Fruit fly (Drosophila melanogaster) whole organism, prepupa: ENCODE data around the gene sba.

Experiments used
- CG15336 ChIP-seq: fragments of 200-800 bp; sonication (Bioruptor generic); IDR thresholded peaks from 2 replicates; pipeline ENCODE4 v1.3.6; 2022; ENCODE audit warnings: missing biosample characterization, missing genetic modification characterization
- CG16779 ChIP-seq: fragments of 200-800 bp; sonication (Bioruptor generic); optimal IDR thresholded peaks from 3 replicates; lab custom pipeline; 2017; ENCODE audit warnings: missing biosample characterization, mild to moderate bottlenecking, missing genetic modification characterization
- CG6276 ChIP-seq: fragments of 200-800 bp; sonication (Bioruptor generic); optimal IDR thresholded peaks from 2 replicates; lab custom pipeline; 2017; ENCODE audit warnings: missing biosample characterization, mild to moderate bottlenecking, missing genetic modification characterization
- CG6854 ChIP-seq: fragments of 200-800 bp; sonication (Bioruptor generic); optimal IDR thresholded peaks from 2 replicates; lab custom pipeline; 2017; ENCODE audit warnings: missing biosample characterization, mild to moderate bottlenecking, missing genetic modification characterization
- Gug ChIP-seq: fragments of 200-800 bp; sonication (Bioruptor generic); IDR thresholded peaks from 2 replicates; pipeline ENCODE4 v1.3.6; 2022; ENCODE audit warnings: missing biosample characterization, missing genetic modification characterization
- Met ChIP-seq: fragments of 200-800 bp; sonication (Bioruptor generic); optimal IDR thresholded peaks from 3 replicates; lab custom pipeline; 2016; ENCODE audit warnings: missing biosample characterization, missing genetic modification characterization
- OdsH ChIP-seq: fragments of 200-800 bp; sonication (Bioruptor generic); optimal IDR thresholded peaks from 3 replicates; lab custom pipeline; 2016; ENCODE audit warnings: missing biosample characterization, missing genetic modification characterization
- Smox ChIP-seq: fragments of 200-800 bp; sonication (Bioruptor generic); optimal IDR thresholded peaks from 3 replicates; lab custom pipeline; 2016; ENCODE audit warnings: missing biosample characterization, missing genetic modification characterization
- dac ChIP-seq: fragments of 200-800 bp; sonication (Bioruptor generic); optimal IDR thresholded peaks from 2 replicates; lab custom pipeline; 2017; ENCODE audit warnings: missing biosample characterization, mild to moderate bottlenecking, missing genetic modification characterization
- dsx ChIP-seq: fragments of 200-800 bp; optimal IDR thresholded peaks from 3 replicates; lab custom pipeline; 2019; ENCODE audit warnings: missing biosample characterization, mild to moderate bottlenecking, missing genetic modification characterization, moderate library complexity; ENCODE audit not compliant: poor library complexity, severe bottlenecking
- svp ChIP-seq: fragments of 200-800 bp; sonication (Bioruptor generic); peaks from one replicate; lab custom pipeline; 2016; ENCODE audit warnings: missing biosample characterization, missing genetic modification characterization

dm6 chr3R:23886270-23887095 lies 36.3 kb downstream of the sba start:
- TF ChIP-seq Smox (GFP tag; lab: Kevin White, UChicago) (peak; percentile 97), dac (GFP tag; lab: Kevin White, UChicago) (peak; percentile 69), CG16779 (tag; lab: Kevin White, UChicago) (peak; percentile 88), dsx (GFP tag; lab: Kevin White, UChicago) (peak; percentile 94), svp (GFP tag; lab: Kevin White, UChicago) (peak; percentile 99), Met (GFP tag; lab: Kevin White, UChicago) (peak; percentile 97), OdsH (GFP tag; lab: Kevin White, UChicago) (peak; percentile 95), Gug (GFP tag; lab: Robert Waterston, UW) (peak; percentile 83), CG15336 (GFP tag; lab: Robert Waterston, UW) (peak; percentile 96), CG6854 (GFP tag; lab: Kevin White, UChicago) (peak; percentile 92), CG6276 (GFP tag; lab: Kevin White, UChicago) (peak; percentile 83)
